Fruit fly (Drosophila melanogaster) whole organism, larva: Measurements from ENCODE around the gene mask.

Experiments used
- noc ChIP-seq: fragments of 200-800 bp; sonication (Bioruptor generic); optimal IDR thresholded peaks from 3 replicates; lab custom pipeline; 2019; ENCODE audit warnings: missing biosample characterization, mild to moderate bottlenecking, missing genetic modification characterization, moderate library complexity

The mask gene

dm6 chr3R:24230423-24231205 is at the start of gene mask:
Gene mask (plus strand): TSS chr3R:24230562.
- TF ChIP-seq noc (tag; lab: Kevin White, UChicago): peak; percentile 35

- TF ChIP-seq noc (tag; lab: Kevin White, UChicago): no peak
Measured at dm6 chr3R:24186188-24186587, 44.2 kb upstream of the mask start, which contains the start of gene mora. Gene mora (plus strand): TSS chr3R:24186359.

dm6 chr3R:24188619-24189018 is 41.7 kb upstream of the mask start, which contains the start of gene CG5515:
Gene CG5515 (minus strand): TSS chr3R:24188896.
- no peak for TF ChIP-seq noc (tag; lab: Kevin White, UChicago)

- TF ChIP-seq noc (tag; lab: Kevin White, UChicago): peak; percentile 95
Measured at dm6 chr3R:24193373-24193879, 36.9 kb upstream of the mask start, which contains the start of the genes SMC6 and CG6204. Gene SMC6 (minus strand): TSS chr3R:24193423. Gene CG6204 (plus strand): TSS chr3R:24193832.

dm6 chr3R:24202723-24203122 is 27.6 kb upstream of the mask start:
- TF ChIP-seq noc (tag; lab: Kevin White, UChicago): no peak

- TF ChIP-seq noc (tag; lab: Kevin White, UChicago): no peak
Measured at dm6 chr3R:24203426-24203825, 26.9 kb upstream of the mask start.

dm6 chr3R:24204022-24204421 is 26.3 kb upstream of the mask start:
- no peak for TF ChIP-seq noc (tag; lab: Kevin White, UChicago)

dm6 chr3R:24205234-24205894 is 25.0 kb upstream of the mask start:
- no peak for TF ChIP-seq noc (tag; lab: Kevin White, UChicago)

- no peak for TF ChIP-seq noc (tag; lab: Kevin White, UChicago)
Measured at dm6 chr3R:24205935-24206334, 24.4 kb upstream of the mask start.

- no peak for TF ChIP-seq noc (tag; lab: Kevin White, UChicago)
Measured at dm6 chr3R:24206341-24207114, 23.8 kb upstream of the mask start.

- TF ChIP-seq noc (tag; lab: Kevin White, UChicago): no peak
Measured at dm6 chr3R:24213644-24214043, 16.7 kb upstream of the mask start.

- TF ChIP-seq noc (tag; lab: Kevin White, UChicago): no peak
Measured at dm6 chr3R:24216017-24216416, 14.3 kb upstream of the mask start.

- TF ChIP-seq noc (tag; lab: Kevin White, UChicago): no peak
Measured at dm6 chr3R:24218565-24218964, 11.8 kb upstream of the mask start, which contains the start of gene CG17786. Gene CG17786 (minus strand): TSS chr3R:24218718.

- TF ChIP-seq noc (tag; lab: Kevin White, UChicago): no peak
Measured at dm6 chr3R:24219093-24219492, 11.3 kb upstream of the mask start.

dm6 chr3R:24220845-24221244 is 9.5 kb upstream of the mask start, which contains the start of gene cav:
Gene cav (plus strand): TSS chr3R:24221103.
- TF ChIP-seq noc (tag; lab: Kevin White, UChicago): no peak
